Worm (Caenorhabditis elegans) whole organism, mixed stage, embryonic: Measurements from ENCODE around the gene F36D3.14.

Experiments used
- M03D4.4 ChIP-seq: sonication (generic microtip); optimal IDR thresholded peaks from 2 replicates; lab custom pipeline; 2017; ENCODE audit warnings: mild to moderate bottlenecking, missing genetic modification characterization, missing compliant biosample characterization
- bed-3 ChIP-seq: fragments of 200-800 bp; sonication (Bioruptor generic); optimal IDR thresholded peaks from 3 replicates; lab custom pipeline; 2018; ENCODE audit warnings: mild to moderate bottlenecking, missing genetic modification characterization, moderate library complexity, missing compliant biosample characterization
- blmp-1 ChIP-seq: fragments of 150-350 bp; optimal IDR thresholded peaks from 2 replicates; lab custom pipeline; 2014; ENCODE audit warnings: missing biosample characterization, missing genetic modification characterization
- ceh-39 ChIP-seq: fragments of 150-350 bp; optimal IDR thresholded peaks from 2 replicates; lab custom pipeline; 2014; ENCODE audit warnings: missing biosample characterization, missing genetic modification characterization
- ceh-43 ChIP-seq: fragments of 200-800 bp; sonication (Bioruptor generic); optimal IDR thresholded peaks from 2 replicates; lab custom pipeline; 2018; ENCODE audit warnings: mild to moderate bottlenecking, missing genetic modification characterization, moderate library complexity, missing compliant biosample characterization
- ces-1 ChIP-seq: fragments of 150-350 bp; optimal IDR thresholded peaks from 2 replicates; lab custom pipeline; 2014; ENCODE audit warnings: missing biosample characterization, missing genetic modification reagents, missing genetic modification characterization
- cnd-1 ChIP-seq: fragments of 200-800 bp; sonication (Bioruptor generic); optimal IDR thresholded peaks from 2 replicates; lab custom pipeline; 2018; ENCODE audit warnings: mild to moderate bottlenecking, missing genetic modification characterization, missing compliant biosample characterization
- elt-1 ChIP-seq: sonication (generic microtip); optimal IDR thresholded peaks from 2 replicates; lab custom pipeline; 2017; ENCODE audit warnings: missing genetic modification characterization, mild to moderate bottlenecking, missing compliant biosample characterization, antibody characterized with exemption, moderate library complexity, borderline replicate concordance; ENCODE audit not compliant: insufficient read depth
- elt-3 ChIP-seq: fragments of 150-350 bp; optimal IDR thresholded peaks from 2 replicates; lab custom pipeline; 2014; ENCODE audit warnings: missing biosample characterization, missing genetic modification characterization
- flh-1 ChIP-seq: fragments of 200-800 bp; sonication (Bioruptor generic); optimal IDR thresholded peaks from 2 replicates; lab custom pipeline; 2018; ENCODE audit warnings: mild to moderate bottlenecking, missing genetic modification characterization, moderate library complexity, missing compliant biosample characterization
- ham-2 ChIP-seq: fragments of 200-800 bp; sonication (Bioruptor generic); optimal IDR thresholded peaks from 2 replicates; lab custom pipeline; 2018; ENCODE audit warnings: mild to moderate bottlenecking, missing genetic modification characterization, missing compliant biosample characterization
- hlh-1 ChIP-seq: fragments of 150-350 bp; optimal IDR thresholded peaks from 2 replicates; lab custom pipeline; 2014; ENCODE audit warnings: missing biosample characterization, missing genetic modification reagents, missing genetic modification characterization
- lin-32 ChIP-seq: fragments of 200-800 bp; sonication (Bioruptor generic); optimal IDR thresholded peaks from 2 replicates; lab custom pipeline; 2018; ENCODE audit warnings: mild to moderate bottlenecking, missing genetic modification characterization, missing compliant biosample characterization
- lsy-2 ChIP-seq: fragments of 150-350 bp; optimal IDR thresholded peaks from 2 replicates; lab custom pipeline; 2014; ENCODE audit warnings: missing biosample characterization, missing genetic modification characterization
- mab-5 ChIP-seq: fragments of 150-350 bp; optimal IDR thresholded peaks from 2 replicates; lab custom pipeline; 2014; ENCODE audit warnings: missing biosample characterization, missing genetic modification characterization
- mep-1 ChIP-seq: fragments of 150-350 bp; optimal IDR thresholded peaks from 2 replicates; lab custom pipeline; 2017; ENCODE audit warnings: missing biosample characterization, missing genetic modification reagents, missing genetic modification characterization, inconsistent platforms
- mls-2 ChIP-seq: sonication (generic microtip); optimal IDR thresholded peaks from 2 replicates; lab custom pipeline; 2016; ENCODE audit warnings: mild to moderate bottlenecking, missing genetic modification characterization, moderate library complexity, missing compliant biosample characterization
- nhr-12 ChIP-seq: fragments of 150-350 bp; optimal IDR thresholded peaks from 2 replicates; lab custom pipeline; 2014; ENCODE audit warnings: missing biosample characterization, missing genetic modification characterization
- nhr-2 ChIP-seq: fragments of 150-350 bp; optimal IDR thresholded peaks from 2 replicates; lab custom pipeline; 2014; ENCODE audit warnings: missing biosample characterization, missing genetic modification characterization
- nhr-237 ChIP-seq: fragments of 150-350 bp; optimal IDR thresholded peaks from 2 replicates; lab custom pipeline; 2014; ENCODE audit warnings: missing biosample characterization, missing genetic modification characterization
- nhr-28 ChIP-seq: fragments of 150-350 bp; optimal IDR thresholded peaks from 2 replicates; lab custom pipeline; 2014; ENCODE audit warnings: missing biosample characterization, missing genetic modification characterization
- nhr-76 ChIP-seq: sonication (generic microtip); optimal IDR thresholded peaks from 2 replicates; lab custom pipeline; 2017; ENCODE audit warnings: missing biosample characterization, missing genetic modification characterization
- pha-4 ChIP-seq: fragments of 150-350 bp; optimal IDR thresholded peaks from 2 replicates; lab custom pipeline; 2018; ENCODE audit warnings: missing biosample characterization, missing genetic modification reagents, missing genetic modification characterization
- sem-2 ChIP-seq: fragments of 200-800 bp; sonication (Bioruptor generic); optimal IDR thresholded peaks from 2 replicates; lab custom pipeline; 2018; ENCODE audit warnings: mild to moderate bottlenecking, missing genetic modification characterization, missing compliant biosample characterization
- snpc-4 ChIP-seq: fragments of 150-350 bp; optimal IDR thresholded peaks from 2 replicates; lab custom pipeline; 2014; ENCODE audit warnings: missing biosample characterization, missing genetic modification characterization
- sptf-1 ChIP-seq: sonication (generic microtip); optimal IDR thresholded peaks from 2 replicates; lab custom pipeline; 2017; ENCODE audit warnings: mild to moderate bottlenecking, missing genetic modification characterization, moderate library complexity, missing compliant biosample characterization
- tbx-8 ChIP-seq: fragments of 200-800 bp; sonication (Bioruptor generic); optimal IDR thresholded peaks from 2 replicates; lab custom pipeline; 2018; ENCODE audit warnings: mild to moderate bottlenecking, missing genetic modification characterization, moderate library complexity, missing compliant biosample characterization
- unc-120 ChIP-seq: sonication (generic microtip); optimal IDR thresholded peaks from 2 replicates; lab custom pipeline; 2017; ENCODE audit warnings: missing genetic modification characterization, missing compliant biosample characterization; ENCODE audit not compliant: poor library complexity, severe bottlenecking
- unc-39 ChIP-seq: fragments of 150-350 bp; optimal IDR thresholded peaks from 2 replicates; lab custom pipeline; 2014; ENCODE audit warnings: missing biosample characterization, missing genetic modification characterization
- unc-62 ChIP-seq: fragments of 150-350 bp; optimal IDR thresholded peaks from 2 replicates; lab custom pipeline; 2014; ENCODE audit warnings: missing biosample characterization, missing genetic modification reagents, missing genetic modification characterization

Gene F36D3.14

ce11 chrV:16479275-16479674 lies 23.8 kb downstream of the F36D3.14 start, which contains the start of gene T08G3.11:
Gene T08G3.11, minus strand, starts transcription at chrV:16479375.
- no peak for TF ChIP-seq mab-5 (tag; lab: Kevin White, UChicago)
- TF ChIP-seq elt-3 (tag; lab: Kevin White, UChicago) = no peak
- TF ChIP-seq unc-120 (tag; lab: Kevin White, UChicago) = no peak
- TF ChIP-seq unc-62 (GFP tag; lab: Kevin White, UChicago) = no peak

DNA sequence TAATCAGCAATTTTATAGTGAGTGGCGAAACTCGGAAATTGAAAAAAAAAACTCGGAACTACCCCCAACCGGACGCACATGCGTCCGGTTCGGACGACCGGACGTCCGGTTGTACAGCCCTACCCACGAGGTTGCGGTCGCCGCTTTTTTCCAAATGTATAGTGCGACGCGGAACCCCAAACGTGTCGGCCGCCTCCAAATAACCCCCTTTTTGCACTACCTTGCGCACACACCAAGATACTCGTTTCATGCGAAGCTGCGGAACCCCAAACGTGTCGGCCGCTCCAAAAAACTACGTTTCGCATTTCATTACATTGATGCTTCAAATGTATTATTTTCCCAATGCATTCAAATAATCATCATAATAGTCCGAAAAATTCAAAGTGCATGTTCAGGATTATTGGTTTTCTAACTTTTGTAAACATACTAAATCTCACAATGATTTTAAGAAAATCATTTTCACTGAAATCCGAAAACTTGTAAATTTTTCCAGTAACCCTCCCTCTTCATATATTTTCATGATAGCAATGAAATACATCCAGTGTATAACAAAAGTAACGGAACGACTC lies 31.0 kb downstream of the F36D3.14 start, which contains the start of gene srw-35:
srw-35 (plus strand) TSS at position 519 of the 569 bp plus-strand sequence.
- TF ChIP-seq unc-62 (GFP tag; lab: Kevin White, UChicago) (no peak), nhr-76 (tag; lab: Kevin White, UChicago) (no peak), mep-1 (tag; lab: Kevin White, UChicago) (no peak), M03D4.4 (tag; lab: Kevin White, UChicago) (no peak)

ce11 chrV:16470916-16471315 lies 32.1 kb downstream of the F36D3.14 start, which contains the start of gene srh-138:
Gene srh-138, minus strand, starts transcription at chrV:16471016.
- TF ChIP-seq mls-2 (tag; lab: Kevin White, UChicago) = no peak
- TF ChIP-seq sem-2 (GFP tag; lab: Kevin White, UChicago) = no peak
- TF ChIP-seq elt-3 (tag; lab: Kevin White, UChicago) = no peak
- no peak for TF ChIP-seq sptf-1 (tag; lab: Kevin White, UChicago)
- TF ChIP-seq lsy-2 (tag; lab: Kevin White, UChicago) = no peak
- TF ChIP-seq ces-1 (GFP tag; lab: Kevin White, UChicago) = no peak
- no peak for TF ChIP-seq ceh-39 (tag; lab: Kevin White, UChicago)
- TF ChIP-seq nhr-28 (tag; lab: Kevin White, UChicago) = no peak
- TF ChIP-seq nhr-12 (tag; lab: Kevin White, UChicago) = no peak
- TF ChIP-seq blmp-1 (tag; lab: Kevin White, UChicago) = no peak
- TF ChIP-seq elt-1 (tag; lab: Kevin White, UChicago) = no peak
- TF ChIP-seq unc-120 (tag; lab: Kevin White, UChicago) = no peak
- TF ChIP-seq mep-1 (tag; lab: Kevin White, UChicago) = no peak
- TF ChIP-seq hlh-1 (tag; lab: Kevin White, UChicago) = no peak
- TF ChIP-seq snpc-4 = no peak
- TF ChIP-seq mab-5 (tag; lab: Kevin White, UChicago) = no peak
- TF ChIP-seq tbx-8 (GFP tag; lab: Kevin White, UChicago) = no peak

DNA sequence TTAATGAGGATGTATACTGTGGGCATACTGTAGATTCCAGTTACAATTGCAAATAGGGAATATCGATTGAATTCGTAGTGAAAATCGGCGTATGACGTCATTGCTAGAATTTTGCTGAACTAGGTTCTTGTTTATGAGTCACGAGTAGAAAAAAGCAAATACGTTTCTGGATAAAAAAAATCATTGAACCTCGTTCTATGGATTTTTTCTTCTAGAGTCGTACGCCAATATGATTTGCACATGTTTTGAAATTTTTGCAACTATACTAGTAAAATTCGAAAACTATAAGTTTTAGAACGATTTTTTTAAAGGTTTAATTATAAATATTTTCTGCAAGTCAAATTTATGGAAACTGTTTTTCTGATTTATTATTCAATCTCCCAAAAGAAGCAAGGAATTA lies 35.2 kb downstream of the F36D3.14 start, which contains the start of gene sru-44:
sru-44 (minus strand) TSS at position 101 of the 400 bp plus-strand sequence.
- TF ChIP-seq nhr-28 (tag; lab: Kevin White, UChicago) (no peak), nhr-237 (tag; lab: Kevin White, UChicago) (no peak), sem-2 (GFP tag; lab: Kevin White, UChicago) (no peak), lin-32 (GFP tag; lab: Kevin White, UChicago) (no peak), nhr-12 (tag; lab: Kevin White, UChicago) (no peak)

DNA sequence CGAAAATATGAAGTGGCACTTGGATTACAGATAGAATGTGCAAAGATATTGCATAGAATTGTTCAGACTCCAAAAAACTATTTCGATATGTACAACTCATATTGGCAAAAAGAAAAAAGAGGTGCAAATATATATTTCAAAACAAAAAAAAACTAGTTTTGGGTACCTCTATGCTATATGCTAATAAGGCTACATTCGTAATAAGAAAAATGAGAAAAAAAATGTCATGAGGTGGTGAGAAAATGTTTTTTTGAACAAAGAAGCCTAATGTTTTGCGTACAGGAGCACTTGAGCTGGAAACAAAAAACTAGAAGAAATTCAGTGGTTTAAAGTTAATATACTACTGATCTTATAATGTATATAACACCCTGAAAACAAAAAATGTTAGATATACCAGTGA lies 42.2 kb downstream of the F36D3.14 start, which contains the start of gene srh-142:
srh-142 (minus strand) TSS at position 101 of the 400 bp plus-strand sequence.
- TF ChIP-seq unc-39 (tag; lab: Kevin White, UChicago) (no peak), sptf-1 (tag; lab: Kevin White, UChicago) (no peak), mep-1 (tag; lab: Kevin White, UChicago) (no peak), ceh-43 (GFP tag; lab: Kevin White, UChicago) (no peak), lsy-2 (tag; lab: Kevin White, UChicago) (no peak), elt-3 (tag; lab: Kevin White, UChicago) (no peak), nhr-12 (tag; lab: Kevin White, UChicago) (no peak), nhr-76 (tag; lab: Kevin White, UChicago) (no peak), mls-2 (tag; lab: Kevin White, UChicago) (no peak), mab-5 (tag; lab: Kevin White, UChicago) (no peak), bed-3 (GFP tag; lab: Kevin White, UChicago) (no peak), cnd-1 (tag; lab: Kevin White, UChicago) (no peak), hlh-1 (tag; lab: Kevin White, UChicago) (no peak), flh-1 (GFP tag; lab: Kevin White, UChicago) (no peak), nhr-2 (no peak), snpc-4 (no peak), M03D4.4 (tag; lab: Kevin White, UChicago) (no peak), sem-2 (GFP tag; lab: Kevin White, UChicago) (no peak), ham-2 (no peak), pha-4 (no peak)
